Worm (Caenorhabditis elegans) whole organism, late embryonic: ENCODE results near the gene K08D10.10.

Source experiments
- C08G9.2 ChIP-seq: sonication (generic microtip); optimal IDR thresholded peaks from 2 replicates; lab custom pipeline; 2016; ENCODE audit warnings: mild to moderate bottlenecking, missing genetic modification characterization, moderate library complexity, missing compliant biosample characterization
- C38D4.7 ChIP-seq: fragments of 200-800 bp; sonication (Bioruptor generic); optimal IDR thresholded peaks from 2 replicates; lab custom pipeline; 2018; ENCODE audit warnings: mild to moderate bottlenecking, missing genetic modification characterization, moderate library complexity, missing compliant biosample characterization
- F13H6.1 ChIP-seq: sonication (generic microtip); optimal IDR thresholded peaks from 2 replicates; lab custom pipeline; 2016; ENCODE audit warnings: missing genetic modification characterization, missing compliant biosample characterization
- K09A11.1 ChIP-seq: sonication (generic microtip); optimal IDR thresholded peaks from 2 replicates; lab custom pipeline; 2017; ENCODE audit warnings: antibody characterized with exemption, mild to moderate bottlenecking, missing genetic modification characterization, missing compliant biosample characterization; ENCODE audit not compliant: insufficient read depth
- ama-1 ChIP-seq: fragments of 150-350 bp; optimal IDR thresholded peaks from 2 replicates; lab custom pipeline; 2014
- ceh-18 ChIP-seq: sonication (generic microtip); optimal IDR thresholded peaks from 2 replicates; lab custom pipeline; 2016; ENCODE audit warnings: missing genetic modification characterization, missing compliant biosample characterization
- ceh-2 ChIP-seq: sonication (generic microtip); optimal IDR thresholded peaks from 2 replicates; lab custom pipeline; 2016; ENCODE audit warnings: missing genotype, missing genetic modification characterization, missing compliant biosample characterization
- ceh-45 ChIP-seq: fragments of 200-800 bp; sonication (Bioruptor generic); IDR thresholded peaks from 2 replicates; pipeline ENCODE4 v1.3.6; 2022; ENCODE audit warnings: missing genetic modification reagents, missing genetic modification characterization, missing compliant biosample characterization
- ceh-6 ChIP-seq: fragments of 200-800 bp; sonication (Bioruptor generic); optimal IDR thresholded peaks from 2 replicates; lab custom pipeline; 2018; ENCODE audit warnings: mild to moderate bottlenecking, missing genetic modification characterization, missing compliant biosample characterization
- ceh-9 ChIP-seq: sonication (generic microtip); optimal IDR thresholded peaks from 2 replicates; lab custom pipeline; 2016; ENCODE audit warnings: mild to moderate bottlenecking, missing genetic modification characterization, inconsistent platforms, missing compliant biosample characterization
- che-1 ChIP-seq: sonication (generic microtip); optimal IDR thresholded peaks from 2 replicates; lab custom pipeline; 2016; ENCODE audit warnings: mild to moderate bottlenecking, missing genetic modification characterization, missing compliant biosample characterization
- dmd-4 ChIP-seq: sonication (generic microtip); optimal IDR thresholded peaks from 2 replicates; lab custom pipeline; 2016; ENCODE audit warnings: borderline replicate concordance, missing genetic modification characterization, missing compliant biosample characterization
- dve-1 ChIP-seq: sonication (generic microtip); optimal IDR thresholded peaks from 2 replicates; lab custom pipeline; 2017; ENCODE audit warnings: antibody characterized with exemption, mild to moderate bottlenecking, missing genetic modification characterization, missing compliant biosample characterization
- elt-4 ChIP-seq: sonication (generic microtip); optimal IDR thresholded peaks from 2 replicates; lab custom pipeline; 2016; ENCODE audit warnings: missing genetic modification characterization, missing compliant biosample characterization
- ets-4 ChIP-seq: sonication (generic microtip); optimal IDR thresholded peaks from 2 replicates; lab custom pipeline; 2016; ENCODE audit warnings: missing genetic modification characterization, missing compliant biosample characterization
- fkh-10 ChIP-seq: fragments of 150-350 bp; optimal IDR thresholded peaks from 2 replicates; lab custom pipeline; 2014; ENCODE audit warnings: missing biosample characterization, missing genetic modification reagents, missing genetic modification characterization
- fkh-6 ChIP-seq: sonication (generic microtip); optimal IDR thresholded peaks from 2 replicates; lab custom pipeline; 2016; ENCODE audit warnings: missing genetic modification characterization, missing compliant biosample characterization
- hlh-13 ChIP-seq: fragments of 200-800 bp; sonication (Bioruptor generic); optimal IDR thresholded peaks from 2 replicates; lab custom pipeline; 2018; ENCODE audit warnings: mild to moderate bottlenecking, missing genetic modification characterization, missing compliant biosample characterization
- hlh-6 ChIP-seq: sonication (generic microtip); optimal IDR thresholded peaks from 2 replicates; lab custom pipeline; 2016; ENCODE audit warnings: missing genotype, missing genetic modification characterization, missing compliant biosample characterization
- hlh-8 ChIP-seq: sonication (generic microtip); optimal IDR thresholded peaks from 2 replicates; lab custom pipeline; 2016; ENCODE audit warnings: missing genotype, missing genetic modification characterization, missing compliant biosample characterization
- nfya-1 ChIP-seq: sonication (generic microtip); optimal IDR thresholded peaks from 2 replicates; lab custom pipeline; 2017; ENCODE audit warnings: missing genetic modification characterization, mild to moderate bottlenecking, missing compliant biosample characterization, antibody characterized with exemption, moderate library complexity
- nhr-11 ChIP-seq: fragments of 150-350 bp; optimal IDR thresholded peaks from 2 replicates; lab custom pipeline; 2014; ENCODE audit warnings: missing biosample characterization, missing genetic modification characterization
- nhr-232 ChIP-seq: sonication (generic microtip); optimal IDR thresholded peaks from 2 replicates; lab custom pipeline; 2016; ENCODE audit warnings: missing genetic modification characterization, missing compliant biosample characterization
- npax-4 ChIP-seq: sonication (generic microtip); optimal IDR thresholded peaks from 2 replicates; lab custom pipeline; 2016; ENCODE audit warnings: missing genetic modification characterization, missing compliant biosample characterization
- odd-2 ChIP-seq: sonication (generic microtip); optimal IDR thresholded peaks from 2 replicates; lab custom pipeline; 2017; ENCODE audit warnings: antibody characterized with exemption, mild to moderate bottlenecking, missing genetic modification characterization, missing compliant biosample characterization
- pat-9 ChIP-seq: fragments of 200-800 bp; sonication (Bioruptor generic); optimal IDR thresholded peaks from 2 replicates; lab custom pipeline; 2018; ENCODE audit warnings: mild to moderate bottlenecking, missing genetic modification characterization, moderate library complexity, missing compliant biosample characterization
- pax-1 ChIP-seq: fragments of 150-350 bp; optimal IDR thresholded peaks from 2 replicates; lab custom pipeline; 2014; ENCODE audit warnings: missing biosample characterization, missing genetic modification characterization
- pha-4 ChIP-seq: fragments of 150-350 bp; optimal IDR thresholded peaks from 2 replicates; lab custom pipeline; 2018; ENCODE audit warnings: missing biosample characterization, missing genetic modification reagents, missing genetic modification characterization
- pros-1 ChIP-seq: fragments of 150-350 bp; optimal IDR thresholded peaks from 2 replicates; lab custom pipeline; 2014; ENCODE audit warnings: missing biosample characterization, missing genetic modification reagents, missing genetic modification characterization
- ref-2 ChIP-seq: sonication (generic microtip); optimal IDR thresholded peaks from 2 replicates; lab custom pipeline; 2016; ENCODE audit warnings: missing genetic modification characterization, missing compliant biosample characterization
- rnt-1 ChIP-seq: sonication (generic microtip); optimal IDR thresholded peaks from 2 replicates; lab custom pipeline; 2016; ENCODE audit warnings: missing genetic modification characterization, missing compliant biosample characterization
- sox-4 ChIP-seq: sonication (generic microtip); optimal IDR thresholded peaks from 2 replicates; lab custom pipeline; 2017; ENCODE audit warnings: mild to moderate bottlenecking, missing genetic modification characterization, inconsistent platforms, missing compliant biosample characterization
- syd-9 ChIP-seq: sonication (generic microtip); optimal IDR thresholded peaks from 2 replicates; lab custom pipeline; 2016; ENCODE audit warnings: mild to moderate bottlenecking, missing genetic modification characterization, moderate library complexity, missing compliant biosample characterization
- tbx-7 ChIP-seq: sonication (generic microtip); optimal IDR thresholded peaks from 2 replicates; lab custom pipeline; 2016; ENCODE audit warnings: missing genotype, missing genetic modification characterization, missing compliant biosample characterization
- unc-3 ChIP-seq, 2 experiments: fragments of 200-800 bp in 1 of 2; sonication (Bioruptor generic) in 1 of 2; sonication (generic microtip) in 1 of 2; conservative IDR thresholded peaks in 1 of 2; optimal IDR thresholded peaks in 1 of 2; 2 replicates each; pipeline versions ENCODE4 v1.3.6 to Lab custom; 2016 to 2022; ENCODE audit warnings: missing compliant biosample characterization in 2 of 2, missing genetic modification characterization in 2 of 2, missing genetic modification reagents in 1 of 2
- unc-86 ChIP-seq: sonication (generic microtip); optimal IDR thresholded peaks from 2 replicates; lab custom pipeline; 2016; ENCODE audit warnings: missing genetic modification characterization, missing compliant biosample characterization
- zip-5 ChIP-seq: sonication (generic microtip); optimal IDR thresholded peaks from 2 replicates; lab custom pipeline; 2016; ENCODE audit warnings: missing genetic modification characterization, missing compliant biosample characterization
- ztf-16 ChIP-seq: sonication (generic microtip); optimal IDR thresholded peaks from 2 replicates; lab custom pipeline; 2017; ENCODE audit warnings: missing genetic modification characterization, missing compliant biosample characterization

Gene K08D10.10

ce11 chrIV:4152143-4152542 is at the start of gene K08D10.10, which contains the start of gene R07C12.1:
Gene K08D10.10 (plus strand): TSS chrIV:4152235.
Gene R07C12.1 (plus strand): TSS chrIV:4152456.
- no peak for TF ChIP-seq ceh-6 (GFP tag; lab: Kevin White, UChicago)
- no peak for TF ChIP-seq K09A11.1 (tag; lab: Kevin White, UChicago)
- no peak for TF ChIP-seq unc-86 (tag; lab: Kevin White, UChicago)
- no peak for TF ChIP-seq che-1 (tag; lab: Kevin White, UChicago)
- TF ChIP-seq nhr-232 (tag; lab: Kevin White, UChicago) = no peak
- TF ChIP-seq ceh-2 (tag; lab: Kevin White, UChicago) = no peak
- TF ChIP-seq fkh-6 (tag; lab: Kevin White, UChicago) = no peak
- no peak for TF ChIP-seq ref-2 (tag; lab: Kevin White, UChicago)
- no peak for TF ChIP-seq syd-9 (tag; lab: Kevin White, UChicago)
- TF ChIP-seq odd-2 (tag; lab: Kevin White, UChicago) = no peak
- TF ChIP-seq C38D4.7 (GFP tag; lab: Kevin White, UChicago) = no peak
- no peak for TF ChIP-seq nfya-1 (tag; lab: Kevin White, UChicago)
- no peak for TF ChIP-seq ceh-9 (tag; lab: Kevin White, UChicago)
- TF ChIP-seq ztf-16 (tag; lab: Kevin White, UChicago) = no peak
- TF ChIP-seq rnt-1 (tag; lab: Kevin White, UChicago) = no peak
- TF ChIP-seq hlh-13 (GFP tag; lab: Kevin White, UChicago) = no peak
- TF ChIP-seq unc-3 (GFP tag; conservative IDR thresholded peaks at IDR 0.05; lab: Robert Waterston, UW) = no peak
- TF ChIP-seq unc-3 (tag; optimal IDR thresholded peaks at IDR 0.05; lab: Kevin White, UChicago) = no peak
- TF ChIP-seq pax-1 (tag; lab: Kevin White, UChicago) = no peak
- TF ChIP-seq pros-1 (tag; lab: Kevin White, UChicago) = no peak
- TF ChIP-seq elt-4 (tag; lab: Kevin White, UChicago) = no peak

- no peak for TF ChIP-seq dmd-4 (tag; lab: Kevin White, UChicago)
- TF ChIP-seq dve-1 (tag; lab: Kevin White, UChicago) = no peak
- no peak for TF ChIP-seq nhr-11 (tag; lab: Kevin White, UChicago)
- TF ChIP-seq sox-4 (tag; lab: Kevin White, UChicago) = no peak
- TF ChIP-seq npax-4 (tag; lab: Kevin White, UChicago) = no peak
- no peak for TF ChIP-seq C38D4.7 (GFP tag; lab: Kevin White, UChicago)
- TF ChIP-seq ama-1 = no peak
- TF ChIP-seq K09A11.1 (tag; lab: Kevin White, UChicago) = no peak
Observed at ce11 chrIV:4102720-4103119, 49.3 kb upstream of the K08D10.10 start, which contains the start of gene ubc-1. Gene ubc-1 (plus strand): TSS chrIV:4103020.

ce11 chrIV:4108767-4109166 is 43.3 kb upstream of the K08D10.10 start, which contains the start of gene C35B1.7:
Gene C35B1.7 (plus strand): TSS chrIV:4109067.
- TF ChIP-seq zip-5 (tag; lab: Kevin White, UChicago) = no peak
- no peak for TF ChIP-seq syd-9 (tag; lab: Kevin White, UChicago)
- no peak for TF ChIP-seq hlh-6 (tag; lab: Kevin White, UChicago)
- no peak for TF ChIP-seq dve-1 (tag; lab: Kevin White, UChicago)
- no peak for TF ChIP-seq C08G9.2 (tag; lab: Kevin White, UChicago)
- no peak for TF ChIP-seq C38D4.7 (GFP tag; lab: Kevin White, UChicago)
- TF ChIP-seq odd-2 (tag; lab: Kevin White, UChicago) = no peak
- no peak for TF ChIP-seq ceh-45
- no peak for TF ChIP-seq hlh-8
- no peak for TF ChIP-seq pat-9
- no peak for TF ChIP-seq ztf-16 (tag; lab: Kevin White, UChicago)
- TF ChIP-seq F13H6.1 (tag; lab: Kevin White, UChicago) = no peak
- TF ChIP-seq pha-4 (tag; lab: Kevin White, UChicago) = no peak
- TF ChIP-seq K09A11.1 (tag; lab: Kevin White, UChicago) = no peak

ce11 chrIV:4112387-4112786 is 39.6 kb upstream of the K08D10.10 start, which contains the start of gene F49F1.14:
Gene F49F1.14 (minus strand): TSS chrIV:4112487.
- no peak for TF ChIP-seq ets-4 (tag; lab: Kevin White, UChicago)
- no peak for TF ChIP-seq fkh-10 (GFP tag; lab: Kevin White, UChicago)
- no peak for TF ChIP-seq ceh-18 (tag; lab: Kevin White, UChicago)
- TF ChIP-seq unc-3 (GFP tag; conservative IDR thresholded peaks at IDR 0.05; lab: Robert Waterston, UW) = no peak
- TF ChIP-seq unc-3 (tag; optimal IDR thresholded peaks at IDR 0.05; lab: Kevin White, UChicago) = no peak
- TF ChIP-seq tbx-7 = no peak
